Worm (Caenorhabditis elegans): ENCODE measurements around the gene C25H3.16.

Gene C25H3.16

DNA sequence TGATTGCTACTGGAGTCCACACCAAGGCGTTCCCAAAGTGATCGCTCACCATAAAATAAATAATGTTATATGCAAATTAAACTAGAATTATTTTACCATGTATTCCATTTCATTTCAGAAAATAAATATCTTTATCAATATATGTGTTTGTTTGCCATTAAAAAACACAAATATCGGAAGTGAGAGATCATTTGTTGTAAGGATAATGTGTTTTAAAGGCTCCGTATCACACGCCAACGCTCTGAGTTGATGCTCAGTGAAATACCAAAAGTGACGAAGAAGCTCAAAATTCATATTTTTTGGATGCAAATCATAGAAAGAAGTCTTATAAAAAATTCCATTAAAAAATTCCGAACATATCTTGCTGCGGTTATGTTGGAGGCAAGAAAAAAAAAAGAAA lies 30.1 kb downstream of the C25H3.16 start:
- no peak for TF ChIP-seq mab-5 (tag; optimal IDR thresholded peaks at IDR 0.05)
- no peak for TF ChIP-seq ceh-83 (GFP tag; optimal IDR thresholded peaks at IDR 0.05)
- no peak for TF ChIP-seq nhr-12 (tag; optimal IDR thresholded peaks at IDR 0.05)
- TF ChIP-seq unc-120 (tag; optimal IDR thresholded peaks at IDR 0.05; ENCODE audit: poor library complexity, severe bottlenecking) = no peak
- no peak for TF ChIP-seq zip-8 (tag; optimal IDR thresholded peaks at IDR 0.05)
- TF ChIP-seq tbx-8 (GFP tag; optimal IDR thresholded peaks at IDR 0.05) = no peak

DNA sequence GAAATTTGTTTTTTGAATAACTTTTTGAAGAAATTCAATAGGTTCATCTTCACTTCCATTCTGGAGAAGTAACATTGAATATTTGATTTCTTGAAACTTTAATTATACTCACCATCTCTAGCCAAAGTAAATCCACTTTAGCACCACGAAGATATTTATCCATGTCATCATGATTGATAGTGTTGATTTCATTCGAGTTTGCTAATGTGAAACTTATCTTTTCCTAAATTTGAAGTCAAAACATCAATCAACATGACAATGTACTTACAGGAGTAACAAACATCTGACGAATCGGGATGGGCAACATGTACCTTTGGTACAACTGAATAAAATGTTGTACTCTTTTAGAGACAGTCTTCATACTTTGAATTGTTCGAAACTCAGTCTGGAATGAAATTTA lies 31.2 kb downstream of the C25H3.16 start:
- TF ChIP-seq zip-8 (tag; optimal IDR thresholded peaks at IDR 0.05) (no peak), mls-2 (tag; optimal IDR thresholded peaks at IDR 0.05) (no peak), unc-120 (tag; optimal IDR thresholded peaks at IDR 0.05; ENCODE audit: poor library complexity, severe bottlenecking) (no peak), mab-5 (tag; optimal IDR thresholded peaks at IDR 0.05) (no peak), pha-4 (tag; optimal IDR thresholded peaks at IDR 0.05) (no peak), lin-32 (GFP tag; optimal IDR thresholded peaks at IDR 0.05) (no peak), cnd-1 (tag; optimal IDR thresholded peaks at IDR 0.05) (no peak), nhr-2 (tag; optimal IDR thresholded peaks at IDR 0.05) (no peak), ztf-11 (tag; optimal IDR thresholded peaks at IDR 0.05) (no peak), elt-3 (tag; optimal IDR thresholded peaks at IDR 0.05) (no peak)

DNA sequence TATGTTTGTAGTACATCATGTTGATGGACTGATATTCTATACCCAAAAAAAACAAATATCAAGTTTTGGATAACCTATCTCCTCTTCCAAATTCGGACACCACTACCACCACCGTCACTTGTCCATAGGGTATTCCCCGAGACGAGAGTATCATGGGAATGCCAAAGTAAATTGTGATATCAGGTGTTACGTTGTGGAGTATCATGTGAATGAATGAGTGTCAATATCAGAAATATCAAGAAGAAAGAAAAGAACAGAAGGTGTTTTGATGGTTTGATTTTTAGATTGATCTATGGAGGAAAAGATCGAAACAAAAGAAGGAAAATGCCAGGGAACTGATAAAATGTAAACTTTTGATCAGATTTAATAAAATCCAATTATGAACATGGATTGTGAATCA lies 32.2 kb downstream of the C25H3.16 start:
- TF ChIP-seq ztf-11 (tag; optimal IDR thresholded peaks at IDR 0.05) (no peak), tbx-8 (GFP tag; optimal IDR thresholded peaks at IDR 0.05) (no peak), ham-2 (GFP tag; optimal IDR thresholded peaks at IDR 0.05) (no peak), lin-13 (tag; optimal IDR thresholded peaks at IDR 0.05) (no peak), elt-3 (tag; optimal IDR thresholded peaks at IDR 0.05) (no peak), bed-3 (GFP tag; optimal IDR thresholded peaks at IDR 0.05) (no peak), unc-120 (tag; optimal IDR thresholded peaks at IDR 0.05; ENCODE audit: poor library complexity, severe bottlenecking) (no peak), cnd-1 (tag; optimal IDR thresholded peaks at IDR 0.05) (no peak), nhr-237 (tag; optimal IDR thresholded peaks at IDR 0.05) (no peak), ces-1 (GFP tag; optimal IDR thresholded peaks at IDR 0.05) (no peak), nhr-76 (tag; optimal IDR thresholded peaks at IDR 0.05) (no peak), unc-62 (GFP tag; optimal IDR thresholded peaks at IDR 0.05) (no peak)

DNA sequence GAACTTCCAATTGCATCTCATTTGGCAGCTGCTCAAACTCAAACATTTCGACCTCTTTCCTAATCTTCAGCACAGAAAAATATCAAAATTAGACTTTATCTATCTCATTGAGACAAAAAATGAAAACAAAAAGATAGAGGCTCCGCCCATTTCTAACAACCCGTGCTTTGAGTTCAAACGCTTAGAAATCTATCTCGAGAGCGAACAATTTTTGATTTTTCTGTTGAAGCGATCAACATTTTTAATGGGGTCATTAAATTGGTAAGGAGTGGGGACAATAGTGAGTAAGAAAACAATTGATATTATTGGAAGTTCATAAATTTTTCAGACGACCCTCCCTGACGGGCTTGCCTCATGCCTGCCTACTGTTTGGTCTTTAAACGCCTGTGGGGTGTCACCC lies 32.8 kb downstream of the C25H3.16 start, which contains the start of the genes C25H3.10 and C25H3.1:
C25H3.10 (minus strand) TSS at position 101 of the 400 bp plus-strand sequence.
C25H3.1 (plus strand) TSS at position 203 of the 400 bp plus-strand sequence.
- TF ChIP-seq nhr-2 (tag; optimal IDR thresholded peaks at IDR 0.05) = no peak
- no peak for TF ChIP-seq lin-32 (GFP tag; optimal IDR thresholded peaks at IDR 0.05)
- no peak for TF ChIP-seq unc-39 (tag; optimal IDR thresholded peaks at IDR 0.05)
- no peak for TF ChIP-seq tbx-8 (GFP tag; optimal IDR thresholded peaks at IDR 0.05)
- TF ChIP-seq lin-13 (tag; optimal IDR thresholded peaks at IDR 0.05) = no peak
- TF ChIP-seq nhr-76 (tag; optimal IDR thresholded peaks at IDR 0.05) = no peak

DNA sequence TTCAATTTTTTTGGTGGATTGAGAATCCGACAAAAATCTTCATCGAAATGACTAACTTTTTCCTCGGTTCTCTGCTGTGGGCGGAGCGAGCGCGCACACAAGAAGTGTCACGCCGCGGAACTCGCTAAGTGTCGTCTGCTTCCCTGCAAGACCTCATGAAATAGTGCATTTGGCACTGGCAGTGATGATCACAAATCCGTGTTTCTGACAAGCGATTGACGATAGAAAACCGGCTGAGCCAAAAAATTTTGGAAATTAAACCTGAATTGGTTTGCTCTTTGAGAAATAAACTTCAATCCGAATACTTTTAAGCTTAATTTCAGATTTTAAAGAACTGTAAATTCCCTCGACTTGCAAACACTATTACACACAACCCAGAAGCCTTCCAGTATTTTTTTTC lies 35.4 kb downstream of the C25H3.16 start:
- TF ChIP-seq elt-1 (tag; optimal IDR thresholded peaks at IDR 0.05; ENCODE audit: borderline replicate concordance, insufficient read depth) (no peak), ces-1 (GFP tag; optimal IDR thresholded peaks at IDR 0.05) (peak; percentile 1), mep-1 (tag; optimal IDR thresholded peaks at IDR 0.05) (peak; percentile 31)

DNA sequence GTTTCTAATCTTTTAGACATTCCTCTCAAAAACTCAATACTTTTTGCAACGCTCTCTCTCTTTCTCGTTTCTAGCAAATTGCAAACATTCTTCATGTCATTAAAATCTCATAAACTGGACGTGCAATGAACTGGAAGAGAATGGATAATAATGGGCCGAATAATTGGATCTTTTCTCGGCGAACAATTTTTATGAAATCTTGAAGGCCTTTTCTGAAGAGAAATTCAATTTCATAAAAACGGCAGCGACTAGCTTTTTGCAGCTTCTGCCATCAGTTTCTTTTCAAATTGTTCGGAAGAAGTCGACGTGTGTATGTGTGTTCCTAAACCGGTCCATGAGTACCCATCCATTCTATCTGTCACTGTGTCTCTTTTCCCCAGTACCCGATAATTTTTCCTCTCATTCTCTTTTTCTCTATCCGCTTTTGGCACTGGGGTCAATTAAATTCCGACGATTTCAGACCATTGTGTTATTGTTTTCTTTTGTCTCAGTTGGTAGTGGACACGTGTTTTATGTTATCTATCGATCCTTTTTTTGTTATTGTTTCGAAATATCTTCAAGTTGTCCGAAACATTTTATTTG lies 36.6 kb downstream of the C25H3.16 start:
- TF ChIP-seq ces-1 (GFP tag; optimal IDR thresholded peaks at IDR 0.05) = peak; percentile 77
- TF ChIP-seq ceh-43 (GFP tag; optimal IDR thresholded peaks at IDR 0.05) = no peak

DNA sequence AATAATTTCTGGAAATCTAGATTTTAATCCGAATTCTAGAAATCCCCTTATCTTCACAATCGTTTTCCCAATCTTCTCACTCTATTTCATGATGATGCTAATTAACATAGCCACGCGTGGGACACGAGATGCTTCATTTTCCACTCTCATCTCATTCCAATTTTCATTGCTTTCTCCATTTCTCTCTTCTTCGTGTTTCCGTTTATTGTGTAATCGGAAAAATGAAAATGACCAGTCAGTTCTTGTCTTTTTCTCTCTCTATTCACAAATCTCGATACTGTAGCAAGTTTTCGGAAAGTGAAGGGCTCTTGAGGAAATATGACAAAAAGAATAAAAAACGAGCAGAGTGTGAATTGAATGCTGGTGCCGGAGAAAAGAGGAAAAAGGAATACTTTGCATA lies 38.4 kb downstream of the C25H3.16 start:
- TF ChIP-seq lin-13 (tag; optimal IDR thresholded peaks at IDR 0.05) (no peak), ces-1 (GFP tag; optimal IDR thresholded peaks at IDR 0.05) (peak; percentile 2), cnd-1 (tag; optimal IDR thresholded peaks at IDR 0.05) (no peak), tbx-8 (GFP tag; optimal IDR thresholded peaks at IDR 0.05) (no peak), elt-1 (tag; optimal IDR thresholded peaks at IDR 0.05; ENCODE audit: borderline replicate concordance, insufficient read depth) (peak; percentile 56)

DNA sequence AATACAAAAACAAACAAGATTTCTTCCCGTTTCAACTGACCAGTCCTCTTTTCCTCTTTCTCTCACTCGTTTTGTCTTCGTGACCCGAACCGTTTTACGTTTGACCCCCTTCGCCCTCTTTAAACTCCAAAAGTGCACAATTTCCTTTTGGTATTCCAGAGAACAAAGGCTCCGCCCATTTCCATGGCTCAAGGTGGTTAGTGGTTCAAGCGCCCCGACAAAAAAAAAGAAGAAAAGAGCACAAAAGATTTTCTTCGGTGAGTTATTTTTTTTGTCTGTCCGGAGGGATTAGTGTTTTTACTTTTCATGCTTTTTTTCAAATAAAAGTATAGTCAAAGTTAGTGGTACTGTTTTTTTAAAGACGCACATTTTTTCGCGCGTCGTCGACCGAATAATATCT lies 41.4 kb downstream of the C25H3.16 start, which contains the start of gene osta-2:
osta-2 (plus strand) TSS at position 160 of the 400 bp plus-strand sequence.
- no peak for TF ChIP-seq lsy-2 (tag; optimal IDR thresholded peaks at IDR 0.05)
- TF ChIP-seq ztf-11 (tag; optimal IDR thresholded peaks at IDR 0.05) = no peak
- TF ChIP-seq ceh-43 (GFP tag; optimal IDR thresholded peaks at IDR 0.05) = no peak
- TF ChIP-seq ceh-39 (tag; optimal IDR thresholded peaks at IDR 0.05) = no peak
- no peak for TF ChIP-seq zip-8 (tag; optimal IDR thresholded peaks at IDR 0.05)
- no peak for TF ChIP-seq tbx-8 (GFP tag; optimal IDR thresholded peaks at IDR 0.05)
- no peak for TF ChIP-seq unc-62 (GFP tag; optimal IDR thresholded peaks at IDR 0.05)

All from whole organism, mixed stage, embryonic.